ENCODE assay signal across 4 fruit fly cellular contexts in the genomic region with DNA sequence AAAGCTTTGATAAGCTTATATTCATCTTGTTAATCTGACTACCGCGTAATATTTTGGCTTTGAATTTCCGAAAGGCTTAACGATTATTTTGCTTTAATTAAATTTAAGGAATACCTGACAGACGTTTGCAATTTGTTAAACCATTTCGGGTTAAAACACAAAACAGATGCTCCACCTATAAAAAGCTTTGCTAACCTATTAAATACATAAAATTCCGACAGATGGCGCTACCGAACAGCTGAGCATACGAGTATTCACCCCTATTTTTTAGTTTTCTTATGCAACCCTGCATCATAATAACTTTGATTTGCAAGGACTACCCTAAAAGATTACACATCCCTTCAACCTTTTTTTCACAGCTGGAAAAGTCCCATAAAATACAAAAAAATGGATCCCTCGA.
TF ChIP-seq lines count a peak whose summit lies in the region.

No protein-coding gene starts in this region.

- peak; percentile 71 to 82 for TF ChIP-seq CTCF in S2 (optimal IDR thresholded peaks at IDR 0.05; lab: Kevin White, UChicago)
- peak; percentile 97 for TF ChIP-seq CTCF in whole organism, embryonic (GFP tag; optimal IDR thresholded peaks at IDR 0.05; lab: Kevin White, UChicago)

TF ChIP-seq in whole organism, adult, 20 proteins besides CTCF, POLR2A, EP300 and RAD21:
- no peak for TF ChIP-seq CG7101 (tag; optimal IDR thresholded peaks at IDR 0.05; lab: Kevin White, UChicago)
- TF ChIP-seq pad (GFP tag; optimal IDR thresholded peaks at IDR 0.05; lab: Kevin White, UChicago), result no peak
- no peak for TF ChIP-seq cnc (optimal IDR thresholded peaks at IDR 0.05; lab: Kevin White, UChicago)
- peak; percentile 29 for TF ChIP-seq toe (GFP tag; optimal IDR thresholded peaks at IDR 0.05; lab: Kevin White, UChicago)
- TF ChIP-seq tj (GFP tag; optimal IDR thresholded peaks at IDR 0.05; lab: Kevin White, UChicago), result no peak
- TF ChIP-seq kay (GFP tag; lab: Kevin White, UChicago; ENCODE audit: borderline replicate concordance), result peak; percentile 30
- no peak for TF ChIP-seq bab1 (GFP tag; optimal IDR thresholded peaks at IDR 0.05; lab: Kevin White, UChicago)
- TF ChIP-seq CG5204 (GFP tag; optimal IDR thresholded peaks at IDR 0.05; lab: Kevin White, UChicago), result no peak
- TF ChIP-seq CG1620 (GFP tag; optimal IDR thresholded peaks at IDR 0.05; lab: Kevin White, UChicago), result no peak
- TF ChIP-seq CG7045 (GFP tag; optimal IDR thresholded peaks at IDR 0.05; lab: Kevin White, UChicago), result no peak
- TF ChIP-seq cic (GFP tag; optimal IDR thresholded peaks at IDR 0.05; lab: Kevin White, UChicago), result no peak
- peak; percentile 64 for TF ChIP-seq CG14711 (tag; optimal IDR thresholded peaks at IDR 0.05; lab: Kevin White, UChicago)
- TF ChIP-seq Crg-1 (GFP tag; optimal IDR thresholded peaks at IDR 0.05; lab: Kevin White, UChicago), result no peak
- TF ChIP-seq Mnt (GFP tag; optimal IDR thresholded peaks at IDR 0.05; lab: Kevin White, UChicago), result no peak
- peak; percentile 46 for TF ChIP-seq Hr96 (GFP tag; optimal IDR thresholded peaks at IDR 0.05; lab: Kevin White, UChicago)
TF ChIP-seq in whole organism, adult: peak in this region for 4.

TF ChIP-seq in whole organism, embryonic, 481 proteins besides CTCF, POLR2A, EP300 and RAD21 (continues in another document):
- TF ChIP-seq bab2 (GFP tag; optimal IDR thresholded peaks at IDR 0.05; lab: Kevin White, UChicago), result peak; percentile 26
- TF ChIP-seq CG9437 (GFP tag; optimal IDR thresholded peaks at IDR 0.05; lab: Kevin White, UChicago), result peak; percentile 0
- TF ChIP-seq CG6689 (GFP tag; IDR thresholded peaks at IDR 0.05; lab: Robert Waterston, UW), result peak; percentile 44
- no peak for TF ChIP-seq pum (GFP tag; optimal IDR thresholded peaks at IDR 0.05; lab: Kevin White, UChicago)
- no peak for TF ChIP-seq disco-r (GFP tag; optimal IDR thresholded peaks at IDR 0.05; lab: Kevin White, UChicago)
- TF ChIP-seq CG7928 (GFP tag; optimal IDR thresholded peaks at IDR 0.05; lab: Kevin White, UChicago), result peak; percentile 75
- no peak for TF ChIP-seq NK7.1 (GFP tag; optimal IDR thresholded peaks at IDR 0.05; lab: Kevin White, UChicago)
- peak; percentile 29 for TF ChIP-seq PHDP (tag; optimal IDR thresholded peaks at IDR 0.05; lab: Kevin White, UChicago)
- no peak for TF ChIP-seq sima (GFP tag; optimal IDR thresholded peaks at IDR 0.05; lab: Kevin White, UChicago)
- TF ChIP-seq caup (GFP tag; optimal IDR thresholded peaks at IDR 0.05; lab: Kevin White, UChicago; ENCODE audit: severe bottlenecking), result peak; percentile 7
- TF ChIP-seq CG17359 (tag; optimal IDR thresholded peaks at IDR 0.05; lab: Kevin White, UChicago), result peak; percentile 15
- TF ChIP-seq dysf (GFP tag; IDR thresholded peaks at IDR 0.05; lab: Robert Waterston, UW), result peak; percentile 41; the same call in 2 of the 3 replicates
- no peak for TF ChIP-seq vnd (GFP tag; IDR thresholded peaks at IDR 0.05; lab: Robert Waterston, UW; ENCODE audit: partially characterized antibody)
- no peak for TF ChIP-seq CG14860 (GFP tag; IDR thresholded peaks at IDR 0.05; lab: Robert Waterston, UW; ENCODE audit: partially characterized antibody)
- peak; percentile 21 for TF ChIP-seq CG15601 (tag; optimal IDR thresholded peaks at IDR 0.05; lab: Kevin White, UChicago)
- TF ChIP-seq Spps (tag; optimal IDR thresholded peaks at IDR 0.05; lab: Kevin White, UChicago), result no peak
- peak; percentile 55; the same call in 1 of the 2 replicates for TF ChIP-seq Rfx (GFP tag; IDR thresholded peaks at IDR 0.05; lab: Robert Waterston, UW)
- TF ChIP-seq dmrt99B (tag; optimal IDR thresholded peaks at IDR 0.05; lab: Kevin White, UChicago), result peak; percentile 42
- TF ChIP-seq ci (GFP tag; IDR thresholded peaks at IDR 0.05; lab: Robert Waterston, UW), result 0 out of 3 replicates have a peak, but pooled peaks have one; percentile 20
- no peak for TF ChIP-seq CG43689 (GFP tag; IDR thresholded peaks at IDR 0.05; lab: Robert Waterston, UW)
- TF ChIP-seq CG12391 (tag; optimal IDR thresholded peaks at IDR 0.05; lab: Kevin White, UChicago), result no peak
- TF ChIP-seq CG4424 (GFP tag; optimal IDR thresholded peaks at IDR 0.05; lab: Kevin White, UChicago), result peak; percentile 3
- TF ChIP-seq Fer3 (tag; optimal IDR thresholded peaks at IDR 0.05; lab: Kevin White, UChicago), result peak; percentile 5
- TF ChIP-seq bbx (GFP tag; IDR thresholded peaks at IDR 0.05; lab: Robert Waterston, UW; ENCODE audit: partially characterized antibody), result no peak
- TF ChIP-seq crc (GFP tag; optimal IDR thresholded peaks at IDR 0.05; lab: Kevin White, UChicago), result no peak
- no peak for TF ChIP-seq ken (GFP tag; IDR thresholded peaks at IDR 0.05; lab: Robert Waterston, UW)
- peak; percentile 34 for TF ChIP-seq CoRest (tag; optimal IDR thresholded peaks at IDR 0.05; lab: Kevin White, UChicago)
- peak; percentile 35 for TF ChIP-seq Sox102F (GFP tag; optimal IDR thresholded peaks at IDR 0.05; lab: Kevin White, UChicago)
- TF ChIP-seq nmo (GFP tag; optimal IDR thresholded peaks at IDR 0.05; lab: Kevin White, UChicago), result peak; percentile 42
- no peak for TF ChIP-seq GATAe (GFP tag; conservative IDR thresholded peaks at IDR 0.05; lab: Robert Waterston, UW)
- TF ChIP-seq chif (GFP tag; optimal IDR thresholded peaks at IDR 0.05; lab: Kevin White, UChicago), result peak in 1 of 2 experiments; percentile 5
- peak; percentile 22 for TF ChIP-seq pzg (GFP tag; optimal IDR thresholded peaks at IDR 0.05; lab: Kevin White, UChicago)
- no peak for TF ChIP-seq CG10274 (GFP tag; optimal IDR thresholded peaks at IDR 0.05; lab: Kevin White, UChicago)
- TF ChIP-seq wor (GFP tag; IDR thresholded peaks at IDR 0.05; lab: Robert Waterston, UW), result no peak
- TF ChIP-seq chinmo (GFP tag; IDR thresholded peaks at IDR 0.05; lab: Robert Waterston, UW; ENCODE audit: partially characterized antibody), result 0 out of 4 replicates have a peak, but pooled peaks have one; percentile 8

TF ChIP-seq in whole organism, prepupa, 60 proteins besides CTCF, POLR2A, EP300 and RAD21:
- TF ChIP-seq CG16779 (tag; optimal IDR thresholded peaks at IDR 0.05; lab: Kevin White, UChicago), result no peak
- TF ChIP-seq esn (GFP tag; optimal IDR thresholded peaks at IDR 0.05; lab: Kevin White, UChicago), result no peak
- TF ChIP-seq Eip78C (GFP tag; lab: Kevin White, UChicago), result peak; percentile 44
- TF ChIP-seq CG31627 (GFP tag; optimal IDR thresholded peaks at IDR 0.05; lab: Kevin White, UChicago), result no peak
- TF ChIP-seq CG6792 (GFP tag; optimal IDR thresholded peaks at IDR 0.05; lab: Kevin White, UChicago), result no peak
- no peak for TF ChIP-seq eg (GFP tag; IDR thresholded peaks at IDR 0.05; lab: Robert Waterston, UW)
- TF ChIP-seq spab (GFP tag; optimal IDR thresholded peaks at IDR 0.05; lab: Kevin White, UChicago), result no peak
- TF ChIP-seq Sox14 (GFP tag; optimal IDR thresholded peaks at IDR 0.05; lab: Kevin White, UChicago), result no peak
- no peak for TF ChIP-seq Met (GFP tag; optimal IDR thresholded peaks at IDR 0.05; lab: Kevin White, UChicago)
- TF ChIP-seq dac (GFP tag; optimal IDR thresholded peaks at IDR 0.05; lab: Kevin White, UChicago), result no peak
- no peak for TF ChIP-seq achi (GFP tag; optimal IDR thresholded peaks at IDR 0.05; lab: Kevin White, UChicago)
- TF ChIP-seq svp (GFP tag; lab: Kevin White, UChicago), result peak; percentile 38
- no peak for TF ChIP-seq CG6276 (GFP tag; optimal IDR thresholded peaks at IDR 0.05; lab: Kevin White, UChicago)
- no peak for TF ChIP-seq CG32006 (GFP tag; optimal IDR thresholded peaks at IDR 0.05; lab: Kevin White, UChicago)
- no peak for TF ChIP-seq OdsH (GFP tag; optimal IDR thresholded peaks at IDR 0.05; lab: Kevin White, UChicago)
- no peak for TF ChIP-seq CG10669 (GFP tag; optimal IDR thresholded peaks at IDR 0.05; lab: Kevin White, UChicago)
- no peak for TF ChIP-seq CG9139 (GFP tag; optimal IDR thresholded peaks at IDR 0.05; lab: Kevin White, UChicago)
